Fruit fly (Drosophila melanogaster): Measurements from ENCODE around the gene Nsf2.

The Nsf2 gene

dm6 chr3R:13790820-13791219, 47.0 kb downstream of the Nsf2 start:
- TF ChIP-seq CG8478 (optimal IDR thresholded peaks at IDR 0.05), result no peak
- no peak for TF ChIP-seq CTCF (optimal IDR thresholded peaks at IDR 0.05)

dm6 chr3R:13789617-13790277, 48.0 kb downstream of the Nsf2 start:
- TF ChIP-seq CG8478 (optimal IDR thresholded peaks at IDR 0.05) (no peak), CTCF (optimal IDR thresholded peaks at IDR 0.05) (no peak)

dm6 chr3R:13788672-13789071, 49.1 kb downstream of the Nsf2 start:
- TF ChIP-seq CTCF (optimal IDR thresholded peaks at IDR 0.05), result no peak
- TF ChIP-seq CG8478 (optimal IDR thresholded peaks at IDR 0.05), result no peak

dm6 chr3R:13788224-13788623, 49.6 kb downstream of the Nsf2 start:
- TF ChIP-seq CG8478 (optimal IDR thresholded peaks at IDR 0.05) (no peak), CTCF (optimal IDR thresholded peaks at IDR 0.05) (no peak)

dm6 chr3R:13785895-13786294, 51.9 kb downstream of the Nsf2 start:
- no peak for TF ChIP-seq CG8478 (optimal IDR thresholded peaks at IDR 0.05)
- no peak for TF ChIP-seq CTCF (optimal IDR thresholded peaks at IDR 0.05)
